Fruit fly (Drosophila melanogaster) whole organism, embryonic: ENCODE results near the gene Grx5.
A peak's percentile ranks its signal among the peaks of the same experiment; 100 is the strongest.

Experiments
- CG10267 ChIP-seq: fragments of 200-800 bp; sonication (Bioruptor generic); optimal IDR thresholded peaks from 2 replicates; lab custom pipeline; 2018; ENCODE audit warnings: missing biosample characterization, mild to moderate bottlenecking, missing genetic modification characterization, moderate library complexity
- CG10979 ChIP-seq: fragments of 200-800 bp; sonication (Bioruptor generic); optimal IDR thresholded peaks from 2 replicates; lab custom pipeline; 2018; ENCODE audit warnings: missing biosample characterization, mild to moderate bottlenecking, missing genetic modification characterization, moderate library complexity
- CG11085 ChIP-seq: fragments of 200-800 bp; sonication (Bioruptor generic); IDR thresholded peaks from 2 replicates; pipeline ENCODE4 v1.3.6; 2022; ENCODE audit warnings: missing biosample characterization, missing genetic modification characterization
- CG1233 ChIP-seq: fragments of 200-800 bp; sonication (Bioruptor generic); optimal IDR thresholded peaks from 4 replicates; lab custom pipeline; 2018; ENCODE audit warnings: missing biosample characterization, mild to moderate bottlenecking, missing genetic modification characterization
- CG12744 ChIP-seq: fragments of 200-800 bp; sonication (Bioruptor generic); optimal IDR thresholded peaks from 2 replicates; lab custom pipeline; 2016; ENCODE audit warnings: missing biosample characterization, missing genetic modification characterization
- CG13296 ChIP-seq: fragments of 200-800 bp; sonication (Bioruptor generic); optimal IDR thresholded peaks from 3 replicates; lab custom pipeline; 2018; ENCODE audit warnings: missing biosample characterization, mild to moderate bottlenecking, missing genetic modification characterization
- CG13894 ChIP-seq: fragments of 200-800 bp; sonication (Bioruptor generic); optimal IDR thresholded peaks from 3 replicates; lab custom pipeline; 2018; ENCODE audit warnings: missing biosample characterization, mild to moderate bottlenecking, missing genetic modification characterization, moderate library complexity
- CG15269 ChIP-seq: fragments of 200-800 bp; sonication (Bioruptor generic); optimal IDR thresholded peaks from 2 replicates; lab custom pipeline; 2018; ENCODE audit warnings: missing biosample characterization, mild to moderate bottlenecking, missing genetic modification characterization, moderate library complexity
- CG17328 ChIP-seq: fragments of 200-800 bp; sonication (Bioruptor generic); IDR thresholded peaks from 2 replicates; pipeline ENCODE4 v1.3.6; 2022; ENCODE audit warnings: missing biosample characterization, missing genetic modification characterization
- CG18599 ChIP-seq: fragments of 200-800 bp; sonication (Bioruptor generic); optimal IDR thresholded peaks from 3 replicates; lab custom pipeline; 2017; ENCODE audit warnings: missing biosample characterization, missing genetic modification characterization, mild to moderate bottlenecking, moderate library complexity, missing genetic modification reagents
- CG18764 ChIP-seq: fragments of 200-800 bp; sonication (Bioruptor generic); optimal IDR thresholded peaks from 3 replicates; lab custom pipeline; 2016; ENCODE audit warnings: missing biosample characterization, missing genetic modification characterization
- CG2678 ChIP-seq: fragments of 200-800 bp; sonication (Bioruptor generic); optimal IDR thresholded peaks from 3 replicates; lab custom pipeline; 2019; ENCODE audit warnings: missing biosample characterization, mild to moderate bottlenecking, missing genetic modification characterization, moderate library complexity
- CG30403 ChIP-seq: fragments of 200-800 bp; sonication (Bioruptor generic); optimal IDR thresholded peaks from 3 replicates; lab custom pipeline; 2016; ENCODE audit warnings: missing biosample characterization, missing genetic modification characterization
- CG31388 ChIP-seq: fragments of 200-800 bp; sonication (Bioruptor generic); optimal IDR thresholded peaks from 2 replicates; lab custom pipeline; 2016; ENCODE audit warnings: missing biosample characterization, missing genetic modification characterization
- CG34376 ChIP-seq: fragments of 200-800 bp; sonication (Bioruptor generic); optimal IDR thresholded peaks from 2 replicates; lab custom pipeline; 2018; ENCODE audit warnings: missing biosample characterization, mild to moderate bottlenecking, missing genetic modification characterization
- CG7271 ChIP-seq: fragments of 200-800 bp; sonication (Bioruptor generic); optimal IDR thresholded peaks from 2 replicates; lab custom pipeline; 2018; ENCODE audit warnings: missing biosample characterization, mild to moderate bottlenecking, missing genetic modification characterization, moderate library complexity
- CG8359 ChIP-seq: fragments of 200-800 bp; sonication (Bioruptor generic); optimal IDR thresholded peaks from 2 replicates; lab custom pipeline; 2017; ENCODE audit warnings: missing biosample characterization, mild to moderate bottlenecking, missing genetic modification characterization, borderline replicate concordance
- CHES-1-like ChIP-seq: fragments of 200-800 bp; sonication (Bioruptor generic); optimal IDR thresholded peaks from 2 replicates; lab custom pipeline; 2016; ENCODE audit warnings: missing biosample characterization, missing genetic modification characterization
- Dbx ChIP-seq: fragments of 200-800 bp; sonication (Bioruptor generic); IDR thresholded peaks from 3 replicates; pipeline ENCODE4 v1.3.6; 2022; ENCODE audit warnings: missing biosample characterization, missing genetic modification characterization
- Dek ChIP-seq: fragments of 200-800 bp; sonication (Bioruptor generic); optimal IDR thresholded peaks from 3 replicates; lab custom pipeline; 2019; ENCODE audit warnings: missing biosample characterization, mild to moderate bottlenecking, missing genetic modification characterization, moderate library complexity
- Elba2 ChIP-seq: fragments of 200-800 bp; sonication (Bioruptor generic); optimal IDR thresholded peaks from 3 replicates; lab custom pipeline; 2016; ENCODE audit warnings: missing biosample characterization, missing genetic modification characterization
- GATAe ChIP-seq: fragments of 200-800 bp; sonication (Bioruptor generic); conservative IDR thresholded peaks from 2 replicates; pipeline ENCODE4 v1.3.6; 2022; ENCODE audit warnings: missing biosample characterization, missing genetic modification characterization
- Gsc ChIP-seq: fragments of 200-800 bp; sonication (Bioruptor generic); IDR thresholded peaks from 2 replicates; pipeline ENCODE4 v1.3.6; 2022; ENCODE audit warnings: missing biosample characterization, missing genetic modification characterization
- MTF-1 ChIP-seq: fragments of 200-800 bp; sonication (Bioruptor generic); optimal IDR thresholded peaks from 2 replicates; lab custom pipeline; 2018; ENCODE audit warnings: missing biosample characterization, mild to moderate bottlenecking, missing genetic modification characterization, borderline replicate concordance
- Med ChIP-seq: fragments of 200-800 bp; sonication (Bioruptor generic); peaks from one replicate; lab custom pipeline; 2016; ENCODE audit warnings: missing biosample characterization, missing genetic modification characterization, mild to moderate bottlenecking, inconsistent platforms, moderate library complexity
- Nf-YB ChIP-seq: fragments of 200-800 bp; sonication (Bioruptor generic); optimal IDR thresholded peaks from 3 replicates; lab custom pipeline; 2019; ENCODE audit warnings: missing biosample characterization, mild to moderate bottlenecking, missing genetic modification characterization, moderate library complexity
- Pdp1 ChIP-seq, 2 experiments: fragments of 200-800 bp; sonication (Bioruptor generic); optimal IDR thresholded peaks; 3 replicates each; lab custom pipeline; 2016; ENCODE audit warnings: missing biosample characterization in 2 of 2, missing genetic modification characterization in 2 of 2, mild to moderate bottlenecking in 1 of 2, moderate library complexity in 1 of 2
- Sin3A ChIP-seq: fragments of >200 bp; optimal IDR thresholded peaks from 2 replicates; lab custom pipeline; 2018
- TFAM ChIP-seq: fragments of 200-800 bp; sonication (Bioruptor generic); optimal IDR thresholded peaks from 2 replicates; lab custom pipeline; 2017; ENCODE audit warnings: missing biosample characterization, missing genetic modification characterization, inconsistent platforms
- Usf ChIP-seq: fragments of 200-800 bp; sonication (Bioruptor generic); optimal IDR thresholded peaks from 2 replicates; lab custom pipeline; 2017; ENCODE audit warnings: missing genotype, missing biosample characterization, missing genetic modification characterization
- ato ChIP-seq: fragments of 200-800 bp; sonication (Bioruptor generic); IDR thresholded peaks from 2 replicates; pipeline ENCODE4 v1.3.6; 2022; ENCODE audit warnings: missing biosample characterization, missing genetic modification characterization; ENCODE audit not compliant: partially characterized antibody
- cad ChIP-seq: fragments of >200 bp; optimal IDR thresholded peaks from 2 replicates; lab custom pipeline; 2017; ENCODE audit warnings: missing biosample characterization, missing genetic modification characterization
- chinmo ChIP-seq: fragments of 200-800 bp; sonication (Bioruptor generic); IDR thresholded peaks from 4 replicates; pipeline ENCODE4 v1.3.6; 2022; ENCODE audit warnings: missing biosample characterization, missing genetic modification characterization; ENCODE audit not compliant: partially characterized antibody
- crol ChIP-seq: fragments of 200-800 bp; sonication (Bioruptor generic); IDR thresholded peaks from 2 replicates; pipeline ENCODE4 v1.3.6; 2022; ENCODE audit warnings: missing biosample characterization, missing genetic modification characterization
- gsb ChIP-seq: fragments of 200-800 bp; sonication (Bioruptor generic); IDR thresholded peaks from 2 replicates; pipeline ENCODE4 v1.3.6; 2022; ENCODE audit warnings: missing biosample characterization, missing genetic modification characterization
- kay ChIP-seq: fragments of 200-800 bp; sonication (Bioruptor generic); optimal IDR thresholded peaks from 2 replicates; lab custom pipeline; 2016; ENCODE audit warnings: missing biosample characterization, missing genetic modification characterization
- oc ChIP-seq: fragments of 200-800 bp; sonication (Bioruptor generic); optimal IDR thresholded peaks from 2 replicates; lab custom pipeline; 2018; ENCODE audit warnings: missing biosample characterization, mild to moderate bottlenecking, missing genetic modification characterization, moderate library complexity
- ro ChIP-seq: fragments of 200-800 bp; sonication (Bioruptor generic); IDR thresholded peaks from 2 replicates; pipeline ENCODE4 v1.3.6; 2022; ENCODE audit warnings: missing biosample characterization, missing genetic modification characterization
- scrt ChIP-seq: fragments of 200-800 bp; sonication (Bioruptor generic); optimal IDR thresholded peaks from 2 replicates; lab custom pipeline; 2018; ENCODE audit warnings: missing biosample characterization, mild to moderate bottlenecking, missing genetic modification characterization, moderate library complexity
- sd ChIP-seq: fragments of 200-800 bp; sonication (Bioruptor generic); optimal IDR thresholded peaks from 3 replicates; lab custom pipeline; 2018; ENCODE audit warnings: missing biosample characterization, mild to moderate bottlenecking, missing genetic modification characterization, moderate library complexity
- sens ChIP-seq: fragments of 200-800 bp; sonication (Bioruptor generic); peaks from one replicate; lab custom pipeline; 2016; ENCODE audit warnings: missing biosample characterization, missing genetic modification characterization
- sisA ChIP-seq: fragments of 200-800 bp; sonication (Bioruptor generic); IDR thresholded peaks from 2 replicates; pipeline ENCODE4 v1.3.6; 2022; ENCODE audit warnings: missing biosample characterization, missing genetic modification characterization
- slou ChIP-seq: fragments of 200-800 bp; sonication (Bioruptor generic); optimal IDR thresholded peaks from 3 replicates; lab custom pipeline; 2016; ENCODE audit warnings: missing biosample characterization, missing genetic modification characterization
- sqz ChIP-seq: fragments of 200-800 bp; sonication (Bioruptor generic); optimal IDR thresholded peaks from 3 replicates; lab custom pipeline; 2018; ENCODE audit warnings: missing biosample characterization, mild to moderate bottlenecking, missing genetic modification characterization
- ttk ChIP-seq: fragments of 200-800 bp; sonication (Bioruptor generic); IDR thresholded peaks from 2 replicates; pipeline ENCODE4 v2.1.2; 2022; ENCODE audit warnings: missing biosample characterization, missing genetic modification characterization
- vvl ChIP-seq: fragments of 200-800 bp; sonication (Bioruptor generic); IDR thresholded peaks from 2 replicates; pipeline ENCODE4 v1.3.6; 2022; ENCODE audit warnings: missing biosample characterization, missing genetic modification characterization
- zfh2 ChIP-seq: fragments of 200-800 bp; sonication (Bioruptor generic); optimal IDR thresholded peaks from 2 replicates; lab custom pipeline; 2016; ENCODE audit warnings: missing biosample characterization, missing genetic modification characterization

Grx5 gene

dm6 chrX:14868414-14868813 is 30.4 kb upstream of the Grx5 start (continued):
- TF ChIP-seq sd (tag; lab: Kevin White, UChicago) (peak; percentile 46), CHES-1-like (GFP tag; lab: Kevin White, UChicago) (no peak), kay (GFP tag; lab: Kevin White, UChicago) (no peak), crol (peak; percentile 82), CG11085 (GFP tag; lab: Robert Waterston, UW) (no peak), ttk (GFP tag; lab: Robert Waterston, UW) (no peak), MTF-1 (no peak), CG10267 (tag; lab: Kevin White, UChicago) (no peak), CG8359 (GFP tag; lab: Kevin White, UChicago) (no peak), CG13894 (tag; lab: Kevin White, UChicago) (peak; percentile 24), TFAM (GFP tag; lab: Kevin White, UChicago) (no peak), slou (GFP tag; lab: Kevin White, UChicago) (no peak), CG18599 (GFP tag; lab: Kevin White, UChicago) (no peak), scrt (GFP tag; lab: Kevin White, UChicago) (no peak), sisA (GFP tag; lab: Robert Waterston, UW) (no peak), CG2678 (no peak), ato (GFP tag; lab: Robert Waterston, UW) (no peak), Sin3A (lab: Kevin White, UChicago) (no peak), CG30403 (GFP tag; lab: Kevin White, UChicago) (no peak)

dm6 chrX:14866911-14867310 is 28.9 kb upstream of the Grx5 start:
- peak; percentile 20 for TF ChIP-seq oc
- peak; percentile 42 for TF ChIP-seq CG15269
- TF ChIP-seq Dbx (GFP tag; lab: Robert Waterston, UW) = no peak
- peak; percentile 50 for TF ChIP-seq CG13894 (tag; lab: Kevin White, UChicago)
- no peak for TF ChIP-seq CG1233
- no peak for TF ChIP-seq CG18764 (GFP tag; lab: Kevin White, UChicago)
- TF ChIP-seq CG13296 (GFP tag; lab: Kevin White, UChicago) = no peak
- no peak for TF ChIP-seq CG7271 (tag; lab: Kevin White, UChicago)
- TF ChIP-seq Pdp1 (GFP tag; optimal IDR thresholded peaks at IDR 0.05; lab: Kevin White, UChicago) = peak in 1 of 2 experiments; percentile 68
- TF ChIP-seq Nf-YB (GFP tag; lab: Kevin White, UChicago) = peak; percentile 6
- no peak for TF ChIP-seq sens
- TF ChIP-seq ro (GFP tag; lab: Robert Waterston, UW) = no peak
- TF ChIP-seq cad = no peak
- peak; percentile 71 for TF ChIP-seq sqz (GFP tag; lab: Kevin White, UChicago)
- TF ChIP-seq CG31388 (GFP tag; lab: Kevin White, UChicago) = no peak
- TF ChIP-seq zfh2 (GFP tag; lab: Kevin White, UChicago) = no peak
- 0 out of 4 replicates have a peak, but pooled peaks have one; percentile 68 for TF ChIP-seq chinmo (GFP tag; lab: Robert Waterston, UW)
- no peak for TF ChIP-seq Elba2
- TF ChIP-seq CG34376 (GFP tag; lab: Kevin White, UChicago) = no peak
- TF ChIP-seq CG10979 = no peak

- peak; percentile 44 for TF ChIP-seq sd (tag; lab: Kevin White, UChicago)
- TF ChIP-seq Dek (tag; lab: Kevin White, UChicago) = no peak
- TF ChIP-seq vvl = 0 out of 2 replicates have a peak, but pooled peaks have one; percentile 26
- TF ChIP-seq Usf (GFP tag; lab: Kevin White, UChicago) = no peak
- peak; percentile 69 for TF ChIP-seq sens
- peak; percentile 25 for TF ChIP-seq Med (GFP tag; lab: Kevin White, UChicago)
- no peak for TF ChIP-seq CG12744 (GFP tag; lab: Kevin White, UChicago)
- TF ChIP-seq GATAe (GFP tag; lab: Robert Waterston, UW) = no peak
- no peak for TF ChIP-seq Gsc (GFP tag; lab: Robert Waterston, UW)
- no peak for TF ChIP-seq gsb
- peak in 1 of 2 experiments; percentile 59 for TF ChIP-seq Pdp1 (GFP tag; optimal IDR thresholded peaks at IDR 0.05; lab: Kevin White, UChicago)
- no peak for TF ChIP-seq CG17328 (GFP tag; lab: Robert Waterston, UW)
- TF ChIP-seq CG1233 = no peak
Measured at dm6 chrX:14862494-14862893, 24.5 kb upstream of the Grx5 start.
